Worm (Caenorhabditis elegans) whole organism, mixed stage, embryonic: Measurements from ENCODE around the gene H29C22.1.

Experiments
- ces-1 ChIP-seq: fragments of 150-350 bp; optimal IDR thresholded peaks from 2 replicates; lab custom pipeline; 2014; ENCODE audit warnings: missing biosample characterization, missing genetic modification reagents, missing genetic modification characterization
- elt-1 ChIP-seq: sonication (generic microtip); optimal IDR thresholded peaks from 2 replicates; lab custom pipeline; 2017; ENCODE audit warnings: missing genetic modification characterization, mild to moderate bottlenecking, missing compliant biosample characterization, antibody characterized with exemption, moderate library complexity, borderline replicate concordance; ENCODE audit not compliant: insufficient read depth
- elt-3 ChIP-seq: fragments of 150-350 bp; optimal IDR thresholded peaks from 2 replicates; lab custom pipeline; 2014; ENCODE audit warnings: missing biosample characterization, missing genetic modification characterization
- hlh-1 ChIP-seq: fragments of 150-350 bp; optimal IDR thresholded peaks from 2 replicates; lab custom pipeline; 2014; ENCODE audit warnings: missing biosample characterization, missing genetic modification reagents, missing genetic modification characterization
- lin-13 ChIP-seq: fragments of 150-350 bp; optimal IDR thresholded peaks from 2 replicates; lab custom pipeline; 2014; ENCODE audit warnings: missing biosample characterization, missing genetic modification characterization
- lsy-2 ChIP-seq: fragments of 150-350 bp; optimal IDR thresholded peaks from 2 replicates; lab custom pipeline; 2014; ENCODE audit warnings: missing biosample characterization, missing genetic modification characterization
- nhr-12 ChIP-seq: fragments of 150-350 bp; optimal IDR thresholded peaks from 2 replicates; lab custom pipeline; 2014; ENCODE audit warnings: missing biosample characterization, missing genetic modification characterization
- nhr-2 ChIP-seq: fragments of 150-350 bp; optimal IDR thresholded peaks from 2 replicates; lab custom pipeline; 2014; ENCODE audit warnings: missing biosample characterization, missing genetic modification characterization
- nhr-237 ChIP-seq: fragments of 150-350 bp; optimal IDR thresholded peaks from 2 replicates; lab custom pipeline; 2014; ENCODE audit warnings: missing biosample characterization, missing genetic modification characterization
- nhr-28 ChIP-seq: fragments of 150-350 bp; optimal IDR thresholded peaks from 2 replicates; lab custom pipeline; 2014; ENCODE audit warnings: missing biosample characterization, missing genetic modification characterization
- pha-4 ChIP-seq: fragments of 150-350 bp; optimal IDR thresholded peaks from 2 replicates; lab custom pipeline; 2018; ENCODE audit warnings: missing biosample characterization, missing genetic modification reagents, missing genetic modification characterization
- snpc-4 ChIP-seq: fragments of 150-350 bp; optimal IDR thresholded peaks from 2 replicates; lab custom pipeline; 2014; ENCODE audit warnings: missing biosample characterization, missing genetic modification characterization
- unc-39 ChIP-seq: fragments of 150-350 bp; optimal IDR thresholded peaks from 2 replicates; lab custom pipeline; 2014; ENCODE audit warnings: missing biosample characterization, missing genetic modification characterization
- ztf-11 ChIP-seq: fragments of 150-350 bp; optimal IDR thresholded peaks from 2 replicates; lab custom pipeline; 2014; ENCODE audit warnings: missing biosample characterization, missing genetic modification characterization

DNA sequence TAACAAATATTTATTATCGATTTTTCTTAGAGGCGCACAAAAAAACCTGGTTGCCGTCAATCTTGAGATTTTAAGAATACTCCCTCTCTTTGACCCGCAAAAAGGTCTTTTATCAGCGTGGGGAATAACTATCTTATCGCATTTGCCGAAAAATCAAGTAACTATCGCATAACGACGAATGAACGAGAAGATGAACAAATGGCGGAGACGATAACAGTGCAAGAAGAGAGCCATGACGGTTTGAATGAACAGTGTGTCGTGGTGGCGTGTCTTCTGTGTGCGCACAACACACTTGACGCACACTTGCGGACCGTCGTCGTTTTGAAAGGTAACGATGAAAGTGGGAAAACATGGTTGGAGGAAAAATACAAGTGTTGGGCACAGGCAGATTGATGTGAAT, 39.2 kb downstream of the H29C22.1 start:
- no peak for TF ChIP-seq ces-1
- TF ChIP-seq elt-1 (tag; lab: Kevin White, UChicago), result peak; percentile 60
- TF ChIP-seq nhr-12 (tag; lab: Kevin White, UChicago), result no peak
- TF ChIP-seq elt-3 (tag; lab: Kevin White, UChicago), result no peak
- TF ChIP-seq nhr-2, result no peak
- no peak for TF ChIP-seq nhr-28 (tag; lab: Kevin White, UChicago)
- TF ChIP-seq nhr-237, result no peak
- no peak for TF ChIP-seq lsy-2
- TF ChIP-seq unc-39 (tag; lab: Kevin White, UChicago), result no peak
- no peak for TF ChIP-seq snpc-4
- TF ChIP-seq ztf-11 (tag; lab: Kevin White, UChicago), result no peak
- TF ChIP-seq lin-13 (tag; lab: Kevin White, UChicago), result no peak
- no peak for TF ChIP-seq pha-4 (tag; lab: Kevin White, UChicago)
- no peak for TF ChIP-seq hlh-1 (tag; lab: Kevin White, UChicago)
